Worm (Caenorhabditis elegans) whole organism, L1 larva: ENCODE results near the gene srw-14.

Experiments used
- blmp-1 ChIP-seq: fragments of 150-350 bp; optimal IDR thresholded peaks from 2 replicates; lab custom pipeline; 2014; ENCODE audit warnings: missing biosample characterization, missing genetic modification characterization
- dpl-1 ChIP-seq, 3 experiments: fragments of 150-350 bp in 2 of 3; sonication (generic microtip) in 1 of 3; optimal IDR thresholded peaks; 2 replicates each; lab custom pipeline; 2014 to 2017; ENCODE audit warnings: missing biosample characterization in 3 of 3, missing genetic modification characterization in 3 of 3, missing genetic modification reagents in 3 of 3
- hlh-17 ChIP-seq: fragments of 200-800 bp; sonication (Bioruptor generic); optimal IDR thresholded peaks from 2 replicates; lab custom pipeline; 2018; ENCODE audit warnings: missing genetic modification characterization, mild to moderate bottlenecking, missing compliant biosample characterization, moderate library complexity, borderline replicate concordance
- lin-13 ChIP-seq: fragments of 150-350 bp; optimal IDR thresholded peaks from 2 replicates; lab custom pipeline; 2014; ENCODE audit warnings: missing biosample characterization, missing genetic modification reagents, missing genetic modification characterization
- nhr-12 ChIP-seq: sonication (generic microtip); optimal IDR thresholded peaks from 2 replicates; lab custom pipeline; 2017; ENCODE audit warnings: missing biosample characterization, missing genetic modification characterization
- nhr-237 ChIP-seq: fragments of 150-350 bp; optimal IDR thresholded peaks from 2 replicates; lab custom pipeline; 2014; ENCODE audit warnings: missing biosample characterization, missing genetic modification characterization
- nhr-28 ChIP-seq: fragments of 150-350 bp; optimal IDR thresholded peaks from 2 replicates; lab custom pipeline; 2014; ENCODE audit warnings: missing biosample characterization, missing genetic modification characterization
- nhr-76 ChIP-seq: sonication (generic microtip); optimal IDR thresholded peaks from 2 replicates; lab custom pipeline; 2017; ENCODE audit warnings: missing biosample characterization, missing genetic modification characterization
- pqm-1 ChIP-seq: sonication (generic microtip); optimal IDR thresholded peaks from 3 replicates; lab custom pipeline; 2017; ENCODE audit warnings: missing biosample characterization, missing genetic modification characterization
- sup-37 ChIP-seq: fragments of 200-800 bp; sonication (Bioruptor generic); optimal IDR thresholded peaks from 2 replicates; lab custom pipeline; 2018; ENCODE audit warnings: mild to moderate bottlenecking, missing genetic modification characterization, missing compliant biosample characterization
- unc-62 ChIP-seq: fragments of 150-350 bp; optimal IDR thresholded peaks from 2 replicates; lab custom pipeline; 2014; ENCODE audit warnings: missing biosample characterization, missing genetic modification reagents, missing genetic modification characterization
- zag-1 ChIP-seq: fragments of 150-350 bp; optimal IDR thresholded peaks from 2 replicates; lab custom pipeline; 2014; ENCODE audit warnings: missing biosample characterization, missing genetic modification characterization
- ztf-4 ChIP-seq: fragments of 150-350 bp; optimal IDR thresholded peaks from 2 replicates; lab custom pipeline; 2014; ENCODE audit warnings: missing biosample characterization, missing genetic modification characterization

- TF ChIP-seq dpl-1 (GFP tag; optimal IDR thresholded peaks at IDR 0.05; lab: Kevin White, UChicago) (no peak), hlh-17 (GFP tag; lab: Kevin White, UChicago) (no peak), nhr-237 (tag; lab: Kevin White, UChicago) (no peak), lin-13 (GFP tag; lab: Kevin White, UChicago) (no peak), nhr-12 (tag; lab: Kevin White, UChicago) (no peak), nhr-28 (tag; lab: Kevin White, UChicago) (no peak), zag-1 (tag; lab: Kevin White, UChicago) (no peak), blmp-1 (tag; lab: Kevin White, UChicago) (no peak), unc-62 (GFP tag; lab: Kevin White, UChicago) (no peak), pqm-1 (tag; lab: Kevin White, UChicago) (no peak), nhr-76 (tag; lab: Kevin White, UChicago) (no peak), sup-37 (GFP tag; lab: Kevin White, UChicago) (no peak), ztf-4 (tag; lab: Kevin White, UChicago) (no peak)
These were observed 34.2 kb downstream of the srw-14 start, which contains the start of gene M01B2.8 for ce11 chrV:15259904-15260303.
